Worm (Caenorhabditis elegans) whole organism, young adult: ENCODE data around the gene srr-6.

Experiments used
- B0019.2 ChIP-seq: fragments of 200-800 bp; sonication (Bioruptor generic); conservative IDR thresholded peaks from 2 replicates; pipeline ENCODE4 v1.3.6; 2022; ENCODE audit warnings: missing genetic modification reagents, missing genetic modification characterization, missing compliant biosample characterization
- ama-1 ChIP-seq, 3 experiments: fragments of 150-350 bp in 1 of 3; sonication (generic microtip) in 2 of 3; optimal IDR thresholded peaks; 2 replicates each; lab custom pipeline; 2014 to 2018; ENCODE audit warnings: missing biosample characterization in 2 of 3, missing genetic modification characterization in 2 of 3, missing genetic modification reagents in 2 of 3
- let-607 ChIP-seq, 2 experiments: fragments of 200-800 bp in 1 of 2; sonication (Bioruptor generic) in 1 of 2; sonication (generic microtip) in 1 of 2; optimal IDR thresholded peaks; 2 replicates each; lab custom pipeline; 2016 to 2018; ENCODE audit warnings: mild to moderate bottlenecking in 2 of 2, missing compliant biosample characterization in 2 of 2, missing genetic modification characterization in 2 of 2, moderate library complexity in 2 of 2, missing genotype in 1 of 2
- lin-35 ChIP-seq, 3 experiments: fragments of 150-350 bp in 2 of 3; sonication (generic microtip) in 1 of 3; optimal IDR thresholded peaks; 2 replicates each; lab custom pipeline; 2014 to 2018; ENCODE audit warnings: missing biosample characterization in 3 of 3, missing genetic modification characterization in 3 of 3, missing genetic modification reagents in 3 of 3
- madf-10 ChIP-seq: sonication (generic microtip); optimal IDR thresholded peaks from 2 replicates; lab custom pipeline; 2016; ENCODE audit warnings: mild to moderate bottlenecking, missing genetic modification characterization, missing compliant biosample characterization
- nfya-2 ChIP-seq: fragments of 200-800 bp; sonication (Bioruptor generic); IDR thresholded peaks from 2 replicates; pipeline ENCODE4 v1.3.6; 2022; ENCODE audit warnings: missing genetic modification reagents, missing genetic modification characterization, missing compliant biosample characterization
- nhr-120 ChIP-seq: fragments of 200-800 bp; sonication (Bioruptor generic); IDR thresholded peaks from 2 replicates; pipeline ENCODE4 v1.3.6; 2022; ENCODE audit warnings: missing genetic modification characterization, missing compliant biosample characterization
- nhr-27 ChIP-seq: fragments of 200-800 bp; sonication (Bioruptor generic); optimal IDR thresholded peaks from 2 replicates; lab custom pipeline; 2018; ENCODE audit warnings: mild to moderate bottlenecking, missing genetic modification characterization, moderate library complexity, missing compliant biosample characterization
- nhr-80 ChIP-seq: sonication (generic microtip); optimal IDR thresholded peaks from 2 replicates; lab custom pipeline; 2016; ENCODE audit warnings: missing genetic modification characterization, missing compliant biosample characterization
- somi-1 ChIP-seq: fragments of 200-800 bp; sonication (Bioruptor generic); optimal IDR thresholded peaks from 2 replicates; lab custom pipeline; 2018; ENCODE audit warnings: mild to moderate bottlenecking, missing genetic modification characterization, missing compliant biosample characterization

- no peak for TF ChIP-seq lin-35 (GFP tag; optimal IDR thresholded peaks at IDR 0.05; lab: Kevin White, UChicago)
- TF ChIP-seq madf-10 (tag; lab: Kevin White, UChicago), result no peak
- no peak for TF ChIP-seq nhr-120 (GFP tag; lab: Robert Waterston, UW)
- TF ChIP-seq let-607 (tag; optimal IDR thresholded peaks at IDR 0.05; lab: Kevin White, UChicago), result no peak
- TF ChIP-seq B0019.2, result no peak
- TF ChIP-seq somi-1 (GFP tag; lab: Kevin White, UChicago), result no peak
- no peak for TF ChIP-seq nfya-2 (GFP tag; lab: Robert Waterston, UW)
- TF ChIP-seq nhr-80 (tag; lab: Kevin White, UChicago), result no peak
- no peak for TF ChIP-seq nhr-27 (tag; lab: Kevin White, UChicago)
- TF ChIP-seq ama-1 (optimal IDR thresholded peaks at IDR 0.05; lab: Kevin White, UChicago), result no peak
- no peak for TF ChIP-seq ama-1 (GFP tag; optimal IDR thresholded peaks at IDR 0.05; lab: Kevin White, UChicago)
These were observed 17.4 kb upstream of the srr-6 start, which contains the start of gene ncx-9 for ce11 chrV:4995155-4995554.
